Worm (Caenorhabditis elegans): Measurements from ENCODE around the gene F07B7.7.
"Not testable (repeated sequence)": the region's sequence is repeated elsewhere in the genome, so short reads cannot be mapped to it uniquely, and the experiment has no call there.

Gene F07B7.7

DNA sequence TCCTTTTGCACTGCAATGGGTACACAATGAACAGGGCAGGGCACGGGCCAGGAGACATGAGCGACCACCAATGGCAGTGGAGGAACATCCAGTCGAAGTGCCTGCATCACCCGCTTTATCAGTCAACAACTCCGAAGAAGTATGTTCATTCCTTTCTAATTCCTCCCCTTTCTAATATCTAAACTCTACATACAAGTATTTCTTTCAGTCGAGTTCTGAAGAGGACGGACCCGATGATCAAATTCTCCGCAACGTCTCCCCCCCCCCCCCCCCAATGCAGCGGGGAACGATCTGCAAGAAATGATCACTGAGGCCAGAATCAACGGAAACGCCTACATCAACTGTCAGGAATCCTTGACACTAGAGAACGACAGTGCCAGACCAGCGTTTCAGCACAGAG is at the start of gene F07B7.7:
Gene F07B7.7, plus strand, starts transcription at position 301 of the 400 bp plus-strand sequence.
- TF ChIP-seq fkh-6 (tag; optimal IDR thresholded peaks at IDR 0.05); hlh-13 (GFP tag; optimal IDR thresholded peaks at IDR 0.05); ceh-31 (tag; optimal IDR thresholded peaks at IDR 0.05): not testable (repeated sequence)

DNA sequence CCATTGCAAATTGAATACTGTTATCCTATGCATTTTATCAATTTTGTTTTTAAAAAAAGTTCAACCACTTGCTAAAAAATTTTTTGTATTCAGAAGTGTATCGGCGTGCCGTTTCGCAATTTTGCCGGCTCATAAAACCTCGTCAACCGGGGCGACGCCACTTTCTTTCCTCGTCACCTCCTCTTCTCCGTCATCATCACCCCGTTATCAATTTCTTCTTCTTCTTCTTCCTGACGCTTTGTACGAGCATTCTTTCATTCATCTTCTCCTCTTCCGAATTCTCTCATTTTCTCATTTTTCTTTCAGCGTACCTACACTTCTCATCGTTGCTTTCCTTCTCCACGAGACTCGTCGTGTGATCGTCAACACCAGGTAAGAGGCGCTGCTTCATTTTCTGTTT is 49.2 kb upstream of the F07B7.7 start, which contains the start of gene sup-37:
Gene sup-37, plus strand, starts transcription at position 301 of the 400 bp plus-strand sequence.
- TF ChIP-seq F13H6.1 (tag; optimal IDR thresholded peaks at IDR 0.05): no peak
- no peak for TF ChIP-seq T23F11.4 (GFP tag; optimal IDR thresholded peaks at IDR 0.05)
- TF ChIP-seq ceh-34 (tag; optimal IDR thresholded peaks at IDR 0.05): no peak
- no peak for TF ChIP-seq gmeb-2 (tag; optimal IDR thresholded peaks at IDR 0.05)
- no peak for TF ChIP-seq K02D7.2 (tag; optimal IDR thresholded peaks at IDR 0.05)
- TF ChIP-seq hlh-13 (GFP tag; optimal IDR thresholded peaks at IDR 0.05): no peak
- TF ChIP-seq madf-2 (tag; optimal IDR thresholded peaks at IDR 0.05): no peak
- TF ChIP-seq unc-42 (tag; optimal IDR thresholded peaks at IDR 0.05): no peak
- no peak for TF ChIP-seq lin-11 (tag; optimal IDR thresholded peaks at IDR 0.05)

DNA sequence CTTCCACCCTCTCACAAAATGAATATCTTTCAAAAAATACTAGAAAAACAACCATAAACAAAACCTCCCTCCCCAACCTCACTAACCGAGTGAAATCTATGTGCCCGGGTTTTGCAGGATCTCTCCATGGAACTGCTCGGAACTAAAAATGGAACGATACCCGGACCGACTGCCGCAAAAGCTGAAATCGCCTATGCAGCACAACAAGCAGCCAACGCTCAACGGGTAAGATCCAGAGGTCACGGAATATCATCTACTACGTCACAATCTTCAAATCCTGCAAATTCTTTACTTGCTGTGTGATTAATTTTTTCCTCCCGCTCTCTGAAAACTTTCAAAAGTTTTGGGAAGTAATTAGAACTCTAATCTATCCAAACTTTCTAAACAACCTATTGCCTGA is 46.1 kb upstream of the F07B7.7 start:
- TF ChIP-seq npax-4 (tag; optimal IDR thresholded peaks at IDR 0.05) (no peak), ceh-31 (tag; optimal IDR thresholded peaks at IDR 0.05) (no peak), hlh-15 (tag; optimal IDR thresholded peaks at IDR 0.05) (no peak), hlh-8 (tag; optimal IDR thresholded peaks at IDR 0.05) (no peak), pros-1 (tag; optimal IDR thresholded peaks at IDR 0.05) (no peak), nhr-232 (tag; optimal IDR thresholded peaks at IDR 0.05) (no peak), pha-2 (tag; optimal IDR thresholded peaks at IDR 0.05) (no peak), sdc-2 (tag; optimal IDR thresholded peaks at IDR 0.05) (no peak), ceh-6 (GFP tag; optimal IDR thresholded peaks at IDR 0.05) (no peak), pha-4 (tag; optimal IDR thresholded peaks at IDR 0.05) (no peak), hlh-30 (tag; optimal IDR thresholded peaks at IDR 0.05; ENCODE audit: insufficient read depth) (no peak), ceh-2 (tag; optimal IDR thresholded peaks at IDR 0.05) (no peak), madf-2 (tag; optimal IDR thresholded peaks at IDR 0.05) (no peak), sox-2 (GFP tag; IDR thresholded peaks at IDR 0.05) (no peak)

DNA sequence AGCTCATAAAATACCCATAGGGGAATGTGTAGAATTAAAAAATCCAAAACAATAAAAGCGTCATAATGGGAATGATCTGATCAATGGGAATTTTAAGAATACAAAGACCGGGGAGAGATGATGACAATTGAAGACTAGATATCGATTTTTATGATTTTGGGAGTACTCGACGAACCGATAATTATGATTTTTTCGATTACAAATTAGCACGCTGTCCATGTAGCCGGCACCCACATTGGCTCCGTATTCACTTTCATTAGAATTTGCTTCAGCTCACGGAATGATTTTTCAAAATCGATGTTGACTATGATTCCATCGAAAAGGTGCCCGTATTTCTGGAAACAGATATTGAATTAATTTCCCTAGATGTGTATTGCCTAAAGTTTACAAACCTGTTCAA is 42.6 kb upstream of the F07B7.7 start:
- TF ChIP-seq ama-1 (optimal IDR thresholded peaks at IDR 0.05): peak; percentile 42
- no peak for TF ChIP-seq tbx-7 (tag; optimal IDR thresholded peaks at IDR 0.05)

DNA sequence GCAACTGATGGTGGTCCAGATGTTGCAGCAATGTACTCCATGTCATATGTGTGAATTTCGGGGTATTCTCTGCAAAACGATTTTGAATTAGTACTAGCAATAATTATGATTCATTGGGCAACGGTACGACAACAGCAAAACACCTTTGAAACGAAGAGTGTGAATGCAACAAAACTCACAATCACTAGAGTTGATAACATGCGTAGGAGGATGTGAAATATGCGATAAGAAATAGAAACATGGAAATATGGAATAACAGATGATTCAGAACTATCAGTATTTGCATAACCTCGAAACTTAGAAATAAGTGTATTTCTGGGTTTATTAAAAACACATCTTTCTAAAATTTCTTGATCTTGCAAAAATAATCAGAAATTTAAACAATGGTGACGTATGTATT is 39.9 kb upstream of the F07B7.7 start:
- TF ChIP-seq ceh-45 (GFP tag; IDR thresholded peaks at IDR 0.05) (no peak), ceh-14 (tag; optimal IDR thresholded peaks at IDR 0.05) (no peak), unc-3 (GFP tag; conservative IDR thresholded peaks at IDR 0.05) (no peak), unc-3 (tag; optimal IDR thresholded peaks at IDR 0.05) (no peak), elt-2 (tag; optimal IDR thresholded peaks at IDR 0.05) (peak; percentile 27), madf-2 (tag; optimal IDR thresholded peaks at IDR 0.05) (no peak), ceh-9 (tag; optimal IDR thresholded peaks at IDR 0.05) (no peak), ceh-48 (tag; optimal IDR thresholded peaks at IDR 0.05) (no peak)

DNA sequence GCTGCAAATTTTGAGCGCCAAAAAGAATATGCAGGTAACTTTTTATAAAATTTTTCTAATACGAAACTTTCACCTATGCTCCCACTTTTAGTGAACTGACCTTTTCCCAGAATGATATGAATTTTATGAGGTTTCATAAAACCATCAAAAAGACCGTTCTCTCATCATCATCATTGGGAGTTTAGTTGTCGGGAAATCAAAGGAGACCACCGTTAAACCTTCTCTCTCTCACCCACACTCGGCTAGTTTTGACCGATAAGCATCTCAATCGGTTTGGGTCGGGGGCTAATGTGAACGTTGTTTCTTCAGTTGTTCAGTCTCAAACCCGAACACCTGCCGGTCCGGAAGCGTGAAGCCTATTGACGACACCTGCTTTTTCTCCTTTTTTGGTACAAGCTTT is 39.2 kb upstream of the F07B7.7 start:
- no peak for TF ChIP-seq ceh-30 (tag; optimal IDR thresholded peaks at IDR 0.05)
- TF ChIP-seq ref-2 (tag; optimal IDR thresholded peaks at IDR 0.05): no peak
- no peak for TF ChIP-seq ceh-45 (GFP tag; IDR thresholded peaks at IDR 0.05)
- no peak for TF ChIP-seq pha-4 (tag; optimal IDR thresholded peaks at IDR 0.05)
- no peak for TF ChIP-seq ceh-14 (tag; optimal IDR thresholded peaks at IDR 0.05)
- TF ChIP-seq hlh-8 (tag; optimal IDR thresholded peaks at IDR 0.05): no peak
- no peak for TF ChIP-seq ceh-19 (GFP tag; optimal IDR thresholded peaks at IDR 0.05)

All from whole organism, late embryonic.